Worm (Caenorhabditis elegans): Measurements from ENCODE around the gene srbc-37.

DNA sequence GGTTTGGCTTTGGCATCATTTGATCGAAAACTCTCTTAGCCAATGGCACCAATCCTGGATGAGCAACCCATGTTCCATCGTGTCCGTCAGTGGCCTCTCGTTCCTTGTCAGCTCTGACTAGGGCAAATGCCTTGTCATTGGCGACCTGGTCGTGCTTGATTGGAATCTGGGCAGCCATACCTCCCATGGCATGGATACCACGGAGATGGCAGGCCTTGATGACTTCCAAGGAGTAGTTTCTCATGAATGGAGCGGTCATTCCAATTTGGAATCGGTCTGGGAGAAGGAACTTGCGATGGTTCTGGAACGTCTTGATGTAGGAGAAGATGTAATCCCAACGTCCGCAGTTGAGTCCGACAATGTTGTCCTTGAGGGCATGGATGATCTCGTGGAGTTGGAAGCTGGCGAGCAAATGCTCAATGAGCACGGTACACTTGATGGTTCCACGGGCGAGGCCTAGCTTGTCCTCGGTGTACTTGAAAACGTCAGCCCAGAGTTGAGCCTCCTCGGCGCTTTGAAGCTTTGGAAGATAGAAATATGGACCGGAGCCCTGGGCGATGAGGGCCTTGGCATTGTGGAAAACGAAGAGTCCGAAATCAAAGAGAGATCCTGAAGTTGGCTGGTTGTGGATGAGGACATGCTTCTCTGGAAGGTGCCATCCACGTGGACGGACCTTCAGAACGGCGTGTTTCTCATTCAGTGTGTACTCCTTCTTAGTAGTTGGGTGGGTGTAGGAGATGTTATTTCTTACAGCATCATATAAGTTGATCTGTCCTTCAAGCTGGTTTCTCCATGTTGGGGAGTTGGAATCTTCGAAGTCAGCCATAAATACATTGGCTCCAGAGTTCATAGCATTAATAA lies 22.8 kb downstream of the srbc-37 start:
- TF ChIP-seq him-1 (tag; optimal IDR thresholded peaks at IDR 0.05) (no peak), W03F9.2 (tag; optimal IDR thresholded peaks at IDR 0.05) (no peak), dao-5 (tag; optimal IDR thresholded peaks at IDR 0.05) (no peak)

Data from whole organism, L4/young adult.